Worm (Caenorhabditis elegans) whole organism, L1 larva: ENCODE results near the gene alh-3.
A peak's percentile ranks its signal among the peaks of the same experiment; 100 is the strongest.

ENCODE experiments used
- C04F5.9 ChIP-seq: sonication (generic microtip); optimal IDR thresholded peaks from 2 replicates; lab custom pipeline; 2016; ENCODE audit warnings: missing genetic modification characterization, missing compliant biosample characterization
- C16A3.4 ChIP-seq: fragments of 150-350 bp; optimal IDR thresholded peaks from 2 replicates; lab custom pipeline; 2014; ENCODE audit warnings: missing biosample characterization, missing genetic modification characterization
- C34B4.2 ChIP-seq: sonication (generic microtip); optimal IDR thresholded peaks from 2 replicates; lab custom pipeline; 2017; ENCODE audit warnings: mild to moderate bottlenecking, missing genetic modification characterization, missing compliant biosample characterization
- F16B12.6 ChIP-seq: fragments of 150-350 bp; optimal IDR thresholded peaks from 2 replicates; lab custom pipeline; 2014; ENCODE audit warnings: missing biosample characterization, missing genetic modification characterization
- aha-1 ChIP-seq: fragments of 150-350 bp; optimal IDR thresholded peaks from 2 replicates; lab custom pipeline; 2014; ENCODE audit warnings: missing biosample characterization, missing genetic modification characterization
- alr-1 ChIP-seq: fragments of 200-800 bp; sonication (Bioruptor generic); optimal IDR thresholded peaks from 2 replicates; lab custom pipeline; 2018; ENCODE audit warnings: borderline replicate concordance, mild to moderate bottlenecking, missing genetic modification characterization, missing compliant biosample characterization
- blmp-1 ChIP-seq: fragments of 150-350 bp; optimal IDR thresholded peaks from 2 replicates; lab custom pipeline; 2014; ENCODE audit warnings: missing biosample characterization, missing genetic modification characterization
- ceh-63 ChIP-seq: fragments of 200-800 bp; sonication (Bioruptor generic); optimal IDR thresholded peaks from 2 replicates; lab custom pipeline; 2018; ENCODE audit warnings: mild to moderate bottlenecking, missing genetic modification characterization, missing compliant biosample characterization
- ceh-8 ChIP-seq: fragments of 200-800 bp; sonication (Bioruptor generic); optimal IDR thresholded peaks from 2 replicates; lab custom pipeline; 2018; ENCODE audit warnings: mild to moderate bottlenecking, missing genetic modification characterization, moderate library complexity, missing compliant biosample characterization
- ceh-82 ChIP-seq, 3 experiments: fragments of 150-350 bp in 1 of 3; sonication (generic microtip) in 2 of 3; optimal IDR thresholded peaks; 2 replicates each; lab custom pipeline; 2014 to 2017; ENCODE audit warnings: missing biosample characterization in 3 of 3, missing genetic modification characterization in 3 of 3
- ceh-90 ChIP-seq: sonication (generic microtip); optimal IDR thresholded peaks from 2 replicates; lab custom pipeline; 2016; ENCODE audit warnings: missing genetic modification characterization, missing compliant biosample characterization
- ces-1 ChIP-seq: fragments of 150-350 bp; optimal IDR thresholded peaks from 2 replicates; lab custom pipeline; 2014; ENCODE audit warnings: missing biosample characterization, missing genetic modification reagents, missing genetic modification characterization
- dpl-1 ChIP-seq, 3 experiments: fragments of 150-350 bp in 2 of 3; sonication (generic microtip) in 1 of 3; optimal IDR thresholded peaks; 2 replicates each; lab custom pipeline; 2014 to 2017; ENCODE audit warnings: missing biosample characterization in 3 of 3, missing genetic modification characterization in 3 of 3, missing genetic modification reagents in 3 of 3
- efl-1 ChIP-seq, 4 experiments: fragments of 150-350 bp; optimal IDR thresholded peaks in 3 of 4; peaks in 1 of 4; 1 replicate in 1 of 4; 2 replicates in 3 of 4; lab custom pipeline; 2014; ENCODE audit warnings: missing biosample characterization in 2 of 4, missing genetic modification characterization in 2 of 4, missing genetic modification reagents in 2 of 4
- efl-3 ChIP-seq: fragments of 200-800 bp; sonication (Bioruptor generic); optimal IDR thresholded peaks from 2 replicates; lab custom pipeline; 2018; ENCODE audit warnings: mild to moderate bottlenecking, missing genetic modification characterization, missing compliant biosample characterization
- egl-13 ChIP-seq: sonication (generic microtip); optimal IDR thresholded peaks from 2 replicates; lab custom pipeline; 2016; ENCODE audit warnings: missing genotype, missing genetic modification reagents, missing genetic modification characterization, missing compliant biosample characterization
- egl-27 ChIP-seq, 2 experiments: fragments of 150-350 bp in 1 of 2; sonication (generic microtip); optimal IDR thresholded peaks; 3 replicates each; lab custom pipeline; 2017 to 2018; ENCODE audit warnings: missing biosample characterization in 2 of 2, missing genetic modification characterization in 2 of 2, missing genetic modification reagents in 2 of 2
- elt-2 ChIP-seq: sonication (generic microtip); optimal IDR thresholded peaks from 2 replicates; lab custom pipeline; 2016; ENCODE audit warnings: missing genetic modification characterization, mild to moderate bottlenecking, inconsistent platforms, missing compliant biosample characterization, missing genetic modification reagents
- ets-5 ChIP-seq: fragments of 200-800 bp; sonication (Bioruptor generic); IDR thresholded peaks from 2 replicates; pipeline ENCODE4 v1.3.6; 2022; ENCODE audit warnings: missing genetic modification characterization, missing compliant biosample characterization
- isw-1 ChIP-seq: fragments of 200-800 bp; sonication (Bioruptor generic); IDR thresholded peaks from 2 replicates; pipeline ENCODE4 v1.3.6; 2022; ENCODE audit warnings: missing genetic modification characterization, missing compliant biosample characterization
- jun-1 ChIP-seq: fragments of 150-350 bp; optimal IDR thresholded peaks from 2 replicates; lab custom pipeline; 2014; ENCODE audit warnings: missing biosample characterization, missing genetic modification reagents, missing genetic modification characterization
- lin-39 ChIP-seq: fragments of 150-350 bp; optimal IDR thresholded peaks from 2 replicates; lab custom pipeline; 2014; ENCODE audit warnings: missing biosample characterization, missing genetic modification reagents, missing genetic modification characterization
- lsy-2 ChIP-seq, 2 experiments: fragments of 150-350 bp; optimal IDR thresholded peaks; 2 replicates each; lab custom pipeline; 2014; ENCODE audit warnings: missing biosample characterization in 2 of 2, missing genetic modification characterization in 2 of 2
- mep-1 ChIP-seq: fragments of 150-350 bp; optimal IDR thresholded peaks from 2 replicates; lab custom pipeline; 2014; ENCODE audit warnings: missing biosample characterization, missing genetic modification characterization
- nhr-11 ChIP-seq: fragments of 150-350 bp; optimal IDR thresholded peaks from 2 replicates; lab custom pipeline; 2014; ENCODE audit warnings: missing biosample characterization, missing genetic modification characterization
- nhr-12 ChIP-seq: sonication (generic microtip); optimal IDR thresholded peaks from 2 replicates; lab custom pipeline; 2017; ENCODE audit warnings: missing biosample characterization, missing genetic modification characterization
- nhr-19 ChIP-seq: fragments of 200-800 bp; sonication (Bioruptor generic); conservative IDR thresholded peaks from 2 replicates; pipeline ENCODE4 v1.3.6; 2022; ENCODE audit warnings: missing genetic modification characterization, missing compliant biosample characterization
- nhr-20 ChIP-seq: sonication (generic microtip); optimal IDR thresholded peaks from 2 replicates; lab custom pipeline; 2016; ENCODE audit warnings: mild to moderate bottlenecking, missing genetic modification characterization, missing compliant biosample characterization
- nhr-237 ChIP-seq: fragments of 150-350 bp; optimal IDR thresholded peaks from 2 replicates; lab custom pipeline; 2014; ENCODE audit warnings: missing biosample characterization, missing genetic modification characterization
- nhr-28 ChIP-seq: fragments of 150-350 bp; optimal IDR thresholded peaks from 2 replicates; lab custom pipeline; 2014; ENCODE audit warnings: missing biosample characterization, missing genetic modification characterization
- nhr-47 ChIP-seq: sonication (generic microtip); optimal IDR thresholded peaks from 2 replicates; lab custom pipeline; 2016; ENCODE audit warnings: mild to moderate bottlenecking, missing genetic modification characterization, moderate library complexity, missing compliant biosample characterization
- nhr-71 ChIP-seq: sonication (generic microtip); optimal IDR thresholded peaks from 2 replicates; lab custom pipeline; 2016; ENCODE audit warnings: mild to moderate bottlenecking, missing genetic modification characterization, moderate library complexity, missing compliant biosample characterization
- nhr-77 ChIP-seq: fragments of 150-350 bp; optimal IDR thresholded peaks from 2 replicates; lab custom pipeline; 2014; ENCODE audit warnings: missing biosample characterization, missing genetic modification characterization
- nhr-84 ChIP-seq: sonication (generic microtip); optimal IDR thresholded peaks from 2 replicates; lab custom pipeline; 2017; ENCODE audit warnings: missing biosample characterization, missing genetic modification characterization
- pag-3 ChIP-seq: sonication (generic microtip); optimal IDR thresholded peaks from 2 replicates; lab custom pipeline; 2017; ENCODE audit warnings: missing genetic modification characterization, mild to moderate bottlenecking, missing compliant biosample characterization, antibody characterized with exemption, borderline replicate concordance; ENCODE audit not compliant: insufficient read depth
- pax-3 ChIP-seq: fragments of 200-800 bp; sonication (Bioruptor generic); optimal IDR thresholded peaks from 2 replicates; lab custom pipeline; 2018; ENCODE audit warnings: mild to moderate bottlenecking, missing genetic modification characterization, moderate library complexity, missing compliant biosample characterization
- skn-1 ChIP-seq: fragments of 150-350 bp; optimal IDR thresholded peaks from 2 replicates; lab custom pipeline; 2014; ENCODE audit warnings: missing biosample characterization, missing genetic modification characterization
- sox-4 ChIP-seq: sonication (generic microtip); optimal IDR thresholded peaks from 2 replicates; lab custom pipeline; 2016; ENCODE audit warnings: missing genetic modification characterization, missing compliant biosample characterization
- unc-30 ChIP-seq: sonication (generic microtip); optimal IDR thresholded peaks from 2 replicates; lab custom pipeline; 2017; ENCODE audit warnings: missing biosample characterization, missing genetic modification characterization
- unc-62 ChIP-seq: fragments of 150-350 bp; optimal IDR thresholded peaks from 2 replicates; lab custom pipeline; 2014; ENCODE audit warnings: missing biosample characterization, missing genetic modification reagents, missing genetic modification characterization
- unc-86 ChIP-seq: sonication (generic microtip); optimal IDR thresholded peaks from 2 replicates; lab custom pipeline; 2016; ENCODE audit warnings: missing genetic modification characterization, missing compliant biosample characterization
- vab-15 ChIP-seq: sonication (generic microtip); optimal IDR thresholded peaks from 2 replicates; lab custom pipeline; 2017; ENCODE audit warnings: missing genotype, mild to moderate bottlenecking, missing genetic modification characterization, missing compliant biosample characterization
- ztf-11 ChIP-seq, 2 experiments: sonication (generic microtip); optimal IDR thresholded peaks; 2 replicates each; lab custom pipeline; 2016 to 2017; ENCODE audit warnings: missing genetic modification characterization in 2 of 2, missing biosample characterization in 1 of 2, missing compliant biosample characterization in 1 of 2
- ztf-4 ChIP-seq: fragments of 150-350 bp; optimal IDR thresholded peaks from 2 replicates; lab custom pipeline; 2014; ENCODE audit warnings: missing biosample characterization, missing genetic modification characterization

alh-3 gene

ce11 chrIV:11030893-11031292 is 8.5 kb downstream of the alh-3 start, which contains the start of gene hrg-4:
TSS of gene hrg-4 (minus strand) at chrIV:11030993.
- TF ChIP-seq C34B4.2 (tag; lab: Kevin White, UChicago) (no peak), isw-1 (GFP tag; lab: Robert Waterston, UW) (no peak), nhr-12 (tag; lab: Kevin White, UChicago) (no peak), C04F5.9 (tag; lab: Kevin White, UChicago) (no peak), nhr-71 (no peak), ceh-63 (GFP tag; lab: Kevin White, UChicago) (no peak), dpl-1 (GFP tag; optimal IDR thresholded peaks at IDR 0.05; lab: Kevin White, UChicago) (no peak), F16B12.6 (tag; lab: Kevin White, UChicago) (no peak), blmp-1 (tag; lab: Kevin White, UChicago) (no peak), alr-1 (no peak), nhr-28 (tag; lab: Kevin White, UChicago) (no peak), nhr-20 (tag; lab: Kevin White, UChicago) (no peak), jun-1 (tag; lab: Kevin White, UChicago) (no peak)

- TF ChIP-seq ztf-4 (tag; lab: Kevin White, UChicago) (no peak), elt-2 (tag; lab: Kevin White, UChicago) (peak; percentile 71)
- TF ChIP-seq, all 84 proteins: peak for 1
Measured at ce11 chrIV:11031640-11032039, 9.2 kb downstream of the alh-3 start.

- no peak for TF ChIP-seq unc-62 (GFP tag; lab: Kevin White, UChicago)
- TF ChIP-seq efl-1 (optimal IDR thresholded peaks at IDR 0.05; lab: Kevin White, UChicago) = no peak
- TF ChIP-seq efl-1 (GFP tag; optimal IDR thresholded peaks at IDR 0.05 in 1 of 2; lab: Kevin White, UChicago) = peak in 1 of 2 experiments; percentile 78
Measured at ce11 chrIV:11032288-11032687, 9.9 kb downstream of the alh-3 start, which contains the start of gene hrg-6. TSS of gene hrg-6 (plus strand) at chrIV:11032588.

- peak; percentile 82 for TF ChIP-seq nhr-71
- peak; percentile 56 for TF ChIP-seq unc-86 (tag; lab: Kevin White, UChicago)
- peak; percentile 66 to 78 for TF ChIP-seq efl-1 (optimal IDR thresholded peaks at IDR 0.05; lab: Kevin White, UChicago)
- TF ChIP-seq efl-1 (GFP tag; optimal IDR thresholded peaks at IDR 0.05 in 1 of 2; lab: Kevin White, UChicago) = peak; percentile 68 to 96
- no peak for TF ChIP-seq ceh-90 (tag; lab: Kevin White, UChicago)
- no peak for TF ChIP-seq ztf-4 (tag; lab: Kevin White, UChicago)
- TF ChIP-seq dpl-1 (GFP tag; optimal IDR thresholded peaks at IDR 0.05; lab: Kevin White, UChicago) = peak; percentile 59 to 75 (median 74)
- peak; percentile 29 for TF ChIP-seq blmp-1 (tag; lab: Kevin White, UChicago)
- TF ChIP-seq ceh-82 (tag; optimal IDR thresholded peaks at IDR 0.05; lab: Kevin White, UChicago) = peak; percentile 39 to 67 (median 60)
- TF ChIP-seq nhr-20 (tag; lab: Kevin White, UChicago) = peak; percentile 79
- TF ChIP-seq nhr-77 (tag; lab: Kevin White, UChicago) = peak; percentile 39
- TF ChIP-seq C34B4.2 (tag; lab: Kevin White, UChicago) = no peak
- TF ChIP-seq ztf-11 (tag; optimal IDR thresholded peaks at IDR 0.05; lab: Kevin White, UChicago) = no peak
- peak; percentile 30 for TF ChIP-seq jun-1 (tag; lab: Kevin White, UChicago)
- peak; percentile 71 for TF ChIP-seq nhr-19
- TF ChIP-seq ces-1 (GFP tag; lab: Kevin White, UChicago) = no peak
- TF ChIP-seq C04F5.9 (tag; lab: Kevin White, UChicago) = no peak
- peak; percentile 19 for TF ChIP-seq sox-4 (tag; lab: Kevin White, UChicago)
- peak; percentile 47 for TF ChIP-seq egl-13 (tag; lab: Kevin White, UChicago)
- TF ChIP-seq nhr-28 (tag; lab: Kevin White, UChicago) = no peak
- no peak for TF ChIP-seq ets-5 (GFP tag; lab: Robert Waterston, UW)
- TF ChIP-seq skn-1 (tag; lab: Kevin White, UChicago) = no peak
- TF ChIP-seq nhr-237 = no peak
- TF ChIP-seq mep-1 (tag; lab: Kevin White, UChicago) = peak; percentile 83
- TF ChIP-seq egl-27 (tag; optimal IDR thresholded peaks at IDR 0.05; lab: Kevin White, UChicago) = no peak
- no peak for TF ChIP-seq unc-30 (tag; lab: Kevin White, UChicago)
- TF ChIP-seq nhr-11 (tag; lab: Kevin White, UChicago) = peak; percentile 45
- no peak for TF ChIP-seq vab-15 (tag; lab: Kevin White, UChicago)
- TF ChIP-seq nhr-12 (tag; lab: Kevin White, UChicago) = no peak
- TF ChIP-seq lsy-2 (tag; optimal IDR thresholded peaks at IDR 0.05; lab: Kevin White, UChicago) = peak; percentile 82 to 85
- no peak for TF ChIP-seq aha-1 (tag; lab: Kevin White, UChicago)
- peak; percentile 6 for TF ChIP-seq ceh-8
- TF ChIP-seq pag-3 (tag; lab: Kevin White, UChicago) = no peak
- no peak for TF ChIP-seq nhr-84 (tag; lab: Kevin White, UChicago)
- TF ChIP-seq efl-3 (GFP tag; lab: Kevin White, UChicago) = no peak
- TF ChIP-seq lin-39 = peak; percentile 54
- peak; percentile 73 for TF ChIP-seq C16A3.4 (tag; lab: Kevin White, UChicago)
- TF ChIP-seq pax-3 (tag; lab: Kevin White, UChicago) = no peak
- TF ChIP-seq nhr-47 (tag; lab: Kevin White, UChicago) = peak; percentile 80
Measured at ce11 chrIV:11036222-11036621, 13.8 kb downstream of the alh-3 start, which contains the start of gene fkb-1. TSS of gene fkb-1 (plus strand) at chrIV:11036582.
